Fruit fly (Drosophila melanogaster) whole organism, embryonic: ENCODE results near the gene kibra.
A peak's percentile ranks its signal among the peaks of the same experiment; 100 is the strongest.

Source experiments
- Adf1 ChIP-seq: fragments of 200-800 bp; sonication (Bioruptor generic); IDR thresholded peaks from 2 replicates; pipeline ENCODE4 v1.3.6; 2022; ENCODE audit warnings: missing biosample characterization, missing genetic modification characterization
- Asciz ChIP-seq: fragments of 200-800 bp; sonication (Bioruptor generic); optimal IDR thresholded peaks from 2 replicates; lab custom pipeline; 2017; ENCODE audit warnings: missing biosample characterization, mild to moderate bottlenecking, missing genetic modification characterization, missing genetic modification reagents
- CG11504 ChIP-seq: fragments of 200-800 bp; sonication (Bioruptor generic); optimal IDR thresholded peaks from 3 replicates; lab custom pipeline; 2019; ENCODE audit warnings: missing biosample characterization, mild to moderate bottlenecking, missing genetic modification characterization, moderate library complexity
- CG12071 ChIP-seq: fragments of 200-800 bp; sonication (Bioruptor generic); optimal IDR thresholded peaks from 3 replicates; lab custom pipeline; 2018; ENCODE audit warnings: missing biosample characterization, mild to moderate bottlenecking, missing genetic modification characterization
- CG12769 ChIP-seq: fragments of 200-800 bp; sonication (Bioruptor generic); optimal IDR thresholded peaks from 2 replicates; lab custom pipeline; 2019; ENCODE audit warnings: missing biosample characterization, mild to moderate bottlenecking, missing genetic modification characterization, moderate library complexity
- CG13775 ChIP-seq: fragments of 200-800 bp; sonication (Bioruptor generic); optimal IDR thresholded peaks from 3 replicates; lab custom pipeline; 2017; ENCODE audit warnings: missing biosample characterization, mild to moderate bottlenecking, missing genetic modification characterization
- CG1529 ChIP-seq: fragments of 200-800 bp; sonication (Bioruptor generic); optimal IDR thresholded peaks from 3 replicates; lab custom pipeline; 2018; ENCODE audit warnings: missing biosample characterization, missing genetic modification characterization
- CG15601 ChIP-seq: fragments of 200-800 bp; sonication (Bioruptor generic); optimal IDR thresholded peaks from 3 replicates; lab custom pipeline; 2019; ENCODE audit warnings: missing biosample characterization, mild to moderate bottlenecking, missing genetic modification characterization, moderate library complexity
- CG1647 ChIP-seq: fragments of 200-800 bp; sonication (Bioruptor generic); optimal IDR thresholded peaks from 3 replicates; lab custom pipeline; 2016; ENCODE audit warnings: missing biosample characterization, missing genetic modification characterization
- CG17359 ChIP-seq: fragments of 200-800 bp; sonication (Bioruptor generic); optimal IDR thresholded peaks from 3 replicates; lab custom pipeline; 2018; ENCODE audit warnings: missing biosample characterization, mild to moderate bottlenecking, missing genetic modification characterization, moderate library complexity
- CG32532 ChIP-seq: fragments of 200-800 bp; sonication (Bioruptor generic); IDR thresholded peaks from 2 replicates; pipeline ENCODE4 v1.3.6; 2022; ENCODE audit warnings: missing biosample characterization, missing genetic modification characterization
- CG4282 ChIP-seq: fragments of 200-800 bp; sonication (Bioruptor generic); optimal IDR thresholded peaks from 2 replicates; lab custom pipeline; 2016; ENCODE audit warnings: missing biosample characterization, missing genetic modification characterization
- CG4404 ChIP-seq: fragments of 200-800 bp; sonication (Bioruptor generic); IDR thresholded peaks from 2 replicates; pipeline ENCODE4 v1.3.6; 2022; ENCODE audit warnings: missing biosample characterization, missing genetic modification characterization
- CG4730 ChIP-seq: fragments of 200-800 bp; sonication (Bioruptor generic); IDR thresholded peaks from 2 replicates; pipeline ENCODE4 v1.3.6; 2022; ENCODE audit warnings: missing biosample characterization, missing genetic modification characterization
- CG6254 ChIP-seq: fragments of 200-800 bp; sonication (Bioruptor generic); optimal IDR thresholded peaks from 3 replicates; lab custom pipeline; 2017; ENCODE audit warnings: mild to moderate bottlenecking, missing biosample characterization, missing genetic modification reagents, missing genetic modification characterization
- CG6683 ChIP-seq: fragments of 200-800 bp; sonication (Bioruptor generic); optimal IDR thresholded peaks from 2 replicates; lab custom pipeline; 2017; ENCODE audit warnings: missing biosample characterization, mild to moderate bottlenecking, missing genetic modification characterization, missing genetic modification reagents
- CG6765 ChIP-seq: fragments of 200-800 bp; sonication (Bioruptor generic); optimal IDR thresholded peaks from 3 replicates; lab custom pipeline; 2017; ENCODE audit warnings: missing biosample characterization, mild to moderate bottlenecking, missing genetic modification characterization
- CG7745 ChIP-seq: fragments of 200-800 bp; sonication (Bioruptor generic); optimal IDR thresholded peaks from 2 replicates; lab custom pipeline; 2018; ENCODE audit warnings: missing biosample characterization, mild to moderate bottlenecking, missing genetic modification characterization, moderate library complexity
- CG7928 ChIP-seq: fragments of 200-800 bp; sonication (Bioruptor generic); optimal IDR thresholded peaks from 2 replicates; lab custom pipeline; 2017; ENCODE audit warnings: missing biosample characterization, mild to moderate bottlenecking, missing genetic modification characterization
- CG9932 ChIP-seq: fragments of 200-800 bp; sonication (Bioruptor generic); IDR thresholded peaks from 2 replicates; pipeline ENCODE4 v1.3.6; 2022; ENCODE audit warnings: missing biosample characterization, missing genetic modification characterization
- CTCF ChIP-seq: fragments of 200-800 bp; sonication (Bioruptor generic); optimal IDR thresholded peaks from 2 replicates; lab custom pipeline; 2017; ENCODE audit warnings: missing biosample characterization, mild to moderate bottlenecking, missing genetic modification characterization, moderate library complexity
- Dad ChIP-seq: fragments of 200-800 bp; sonication (Bioruptor generic); optimal IDR thresholded peaks from 3 replicates; lab custom pipeline; 2016; ENCODE audit warnings: missing biosample characterization, missing genetic modification characterization
- Dref ChIP-seq: fragments of 200-800 bp; sonication (Bioruptor generic); IDR thresholded peaks from 2 replicates; pipeline ENCODE4 v1.3.6; 2022; ENCODE audit warnings: missing biosample characterization, missing genetic modification characterization
- ERR ChIP-seq: fragments of 200-800 bp; sonication (Bioruptor generic); optimal IDR thresholded peaks from 2 replicates; lab custom pipeline; 2016; ENCODE audit warnings: missing biosample characterization, missing genetic modification characterization
- Eip74EF ChIP-seq, 2 experiments: fragments of 200-800 bp in 1 of 2; fragments of >200 bp in 1 of 2; sonication (Bioruptor generic) in 1 of 2; optimal IDR thresholded peaks; 2 replicates each; lab custom pipeline; 2017 to 2019; ENCODE audit warnings: missing biosample characterization in 2 of 2, missing genetic modification characterization in 2 of 2, mild to moderate bottlenecking in 1 of 2, moderate library complexity in 1 of 2
- Fer1 ChIP-seq: fragments of 200-800 bp; sonication (Bioruptor generic); optimal IDR thresholded peaks from 2 replicates; lab custom pipeline; 2017; ENCODE audit warnings: missing biosample characterization, mild to moderate bottlenecking, missing genetic modification characterization
- Gug ChIP-seq: fragments of 200-800 bp; sonication (Bioruptor generic); IDR thresholded peaks from 4 replicates; pipeline ENCODE4 v1.3.6; 2022; ENCODE audit warnings: missing biosample characterization, missing genetic modification characterization
- HLH3B ChIP-seq: fragments of 200-800 bp; sonication (Bioruptor generic); IDR thresholded peaks from 2 replicates; pipeline ENCODE4 v1.3.6; 2022; ENCODE audit warnings: missing biosample characterization, missing genetic modification characterization
- Hand ChIP-seq: fragments of 200-800 bp; sonication (Bioruptor generic); optimal IDR thresholded peaks from 2 replicates; lab custom pipeline; 2017; ENCODE audit warnings: mild to moderate bottlenecking, missing biosample characterization, missing genetic modification reagents, missing genetic modification characterization
- MTF-1 ChIP-seq: fragments of 200-800 bp; sonication (Bioruptor generic); optimal IDR thresholded peaks from 2 replicates; lab custom pipeline; 2018; ENCODE audit warnings: missing biosample characterization, mild to moderate bottlenecking, missing genetic modification characterization, borderline replicate concordance
- NFAT ChIP-seq: fragments of 200-800 bp; sonication (Bioruptor generic); IDR thresholded peaks from 2 replicates; pipeline ENCODE4 v1.3.6; 2022; ENCODE audit warnings: missing biosample characterization, missing genetic modification characterization
- Vsx1 ChIP-seq: fragments of 200-800 bp; sonication (Bioruptor generic); optimal IDR thresholded peaks from 2 replicates; lab custom pipeline; 2017; ENCODE audit warnings: missing biosample characterization, mild to moderate bottlenecking, missing genetic modification characterization, missing genetic modification reagents
- bcd ChIP-seq: fragments of 200-800 bp; sonication (Bioruptor generic); optimal IDR thresholded peaks from 2 replicates; lab custom pipeline; 2017; ENCODE audit warnings: missing biosample characterization, mild to moderate bottlenecking, missing genetic modification characterization
- bsh ChIP-seq, 2 experiments: fragments of 200-800 bp; sonication (Bioruptor generic); optimal IDR thresholded peaks; 2 replicates each; lab custom pipeline; 2017 to 2018; ENCODE audit warnings: mild to moderate bottlenecking in 2 of 2, missing biosample characterization in 2 of 2, missing genetic modification characterization in 2 of 2, moderate library complexity in 1 of 2
- chinmo ChIP-seq: fragments of 200-800 bp; sonication (Bioruptor generic); IDR thresholded peaks from 4 replicates; pipeline ENCODE4 v1.3.6; 2022; ENCODE audit warnings: missing biosample characterization, missing genetic modification characterization; ENCODE audit not compliant: partially characterized antibody
- crc ChIP-seq: fragments of 200-800 bp; sonication (Bioruptor generic); optimal IDR thresholded peaks from 2 replicates; lab custom pipeline; 2016; ENCODE audit warnings: missing biosample characterization, missing genetic modification characterization
- cwo ChIP-seq: fragments of 200-800 bp; sonication (Bioruptor generic); optimal IDR thresholded peaks from 3 replicates; lab custom pipeline; 2017; ENCODE audit warnings: missing biosample characterization, missing genetic modification characterization, mild to moderate bottlenecking, moderate library complexity, missing genetic modification reagents
- fd3F ChIP-seq: fragments of 200-800 bp; sonication (Bioruptor generic); optimal IDR thresholded peaks from 2 replicates; lab custom pipeline; 2018; ENCODE audit warnings: missing biosample characterization, mild to moderate bottlenecking, missing genetic modification characterization, moderate library complexity
- gcm ChIP-seq: fragments of 200-800 bp; sonication (Bioruptor generic); optimal IDR thresholded peaks from 2 replicates; lab custom pipeline; 2019; ENCODE audit warnings: missing biosample characterization, mild to moderate bottlenecking, missing genetic modification characterization, moderate library complexity
- her ChIP-seq: fragments of 200-800 bp; sonication (Bioruptor generic); optimal IDR thresholded peaks from 2 replicates; lab custom pipeline; 2016; ENCODE audit warnings: missing biosample characterization, missing genetic modification characterization
- jigr1 ChIP-seq: fragments of 200-800 bp; sonication (Bioruptor generic); IDR thresholded peaks from 3 replicates; pipeline ENCODE4 v1.3.6; 2022; ENCODE audit warnings: missing biosample characterization, missing genetic modification characterization
- odd ChIP-seq: fragments of 200-800 bp; sonication (Bioruptor generic); optimal IDR thresholded peaks from 2 replicates; lab custom pipeline; 2017; ENCODE audit warnings: missing biosample characterization, mild to moderate bottlenecking, missing genetic modification characterization
- pnt ChIP-seq: fragments of 200-800 bp; sonication (Bioruptor generic); optimal IDR thresholded peaks from 3 replicates; lab custom pipeline; 2016; ENCODE audit warnings: missing biosample characterization, missing genetic modification characterization
- rib ChIP-seq: fragments of 200-800 bp; sonication (Bioruptor generic); IDR thresholded peaks from 2 replicates; pipeline ENCODE4 v1.3.6; 2022; ENCODE audit warnings: missing biosample characterization, missing genetic modification characterization
- schlank ChIP-seq: fragments of 200-800 bp; sonication (Bioruptor generic); optimal IDR thresholded peaks from 2 replicates; lab custom pipeline; 2018; ENCODE audit warnings: missing biosample characterization, mild to moderate bottlenecking, missing genetic modification characterization
- sd ChIP-seq: fragments of 200-800 bp; sonication (Bioruptor generic); optimal IDR thresholded peaks from 3 replicates; lab custom pipeline; 2018; ENCODE audit warnings: missing biosample characterization, mild to moderate bottlenecking, missing genetic modification characterization, moderate library complexity
- slp2 ChIP-seq: fragments of 200-800 bp; sonication (Bioruptor generic); optimal IDR thresholded peaks from 2 replicates; lab custom pipeline; 2016; ENCODE audit warnings: missing biosample characterization, missing genetic modification characterization
- tap ChIP-seq: fragments of 200-800 bp; optimal IDR thresholded peaks from 3 replicates; lab custom pipeline; 2019; ENCODE audit warnings: missing biosample characterization, mild to moderate bottlenecking, missing genetic modification characterization, moderate library complexity
- wdn ChIP-seq: fragments of 200-800 bp; sonication (Bioruptor generic); IDR thresholded peaks from 2 replicates; pipeline ENCODE4 v1.3.6; 2022; ENCODE audit warnings: missing biosample characterization, missing genetic modification characterization

kibra gene

DNA sequence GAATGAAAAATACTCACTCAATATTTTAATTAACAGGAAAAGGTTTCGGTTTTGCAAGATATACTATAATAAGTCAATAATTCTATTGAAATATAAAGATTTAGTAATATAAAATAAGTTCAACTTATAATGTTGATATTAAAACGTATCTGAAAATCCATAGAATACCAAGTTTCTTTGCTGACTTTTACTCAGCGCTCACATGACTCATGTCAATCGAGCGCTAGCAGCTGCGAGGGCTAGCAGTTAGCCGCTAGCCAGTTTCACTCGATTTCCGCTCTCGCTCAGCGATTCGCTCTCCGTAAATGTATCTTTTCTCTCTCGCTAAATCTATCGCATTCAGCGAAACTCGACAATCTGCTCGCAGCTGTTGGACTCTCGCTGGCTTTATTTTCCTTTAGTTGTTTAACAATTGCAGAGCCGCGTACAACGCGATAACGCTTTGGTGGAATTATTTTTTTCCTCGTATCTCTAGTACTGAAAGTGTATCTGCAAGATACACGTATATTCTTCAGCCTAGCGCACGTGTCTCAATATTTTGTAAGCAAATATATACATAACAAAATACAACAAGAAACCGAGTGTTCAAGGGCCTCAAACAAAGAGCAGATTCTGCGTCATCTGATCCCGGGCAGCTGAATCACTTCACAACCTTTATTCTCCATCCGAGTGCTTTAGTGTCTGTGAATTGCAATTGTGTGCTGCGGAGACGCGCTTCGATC, 25.2 kb upstream of the kibra start (continued):
- peak; percentile 5 for TF ChIP-seq crc
- TF ChIP-seq cwo (GFP tag; lab: Kevin White, UChicago), result peak; percentile 91
- TF ChIP-seq CG9932, result no peak
- peak; percentile 66 for TF ChIP-seq sd (tag; lab: Kevin White, UChicago)
- peak in 1 of 2 experiments; percentile 74 for TF ChIP-seq bsh (GFP tag; optimal IDR thresholded peaks at IDR 0.05; lab: Kevin White, UChicago)
- TF ChIP-seq MTF-1 (GFP tag; lab: Kevin White, UChicago), result peak; percentile 90
- no peak for TF ChIP-seq CG4730
- peak; percentile 58; the same call in 1 of the 2 replicates for TF ChIP-seq Adf1 (GFP tag; lab: Robert Waterston, UW)
- peak; percentile 45; the same call in 1 of the 2 replicates for TF ChIP-seq HLH3B
- TF ChIP-seq chinmo (GFP tag; lab: Robert Waterston, UW), result peak; percentile 92; the same call in 3 of the 4 replicates
- no peak for TF ChIP-seq wdn (GFP tag; lab: Robert Waterston, UW)
- TF ChIP-seq odd (GFP tag; lab: Kevin White, UChicago), result peak; percentile 83
- peak; percentile 54 for TF ChIP-seq bcd (GFP tag; lab: Kevin White, UChicago)
- TF ChIP-seq CG13775 (GFP tag; lab: Kevin White, UChicago), result peak; percentile 45
- TF ChIP-seq Asciz, result peak; percentile 85
- peak; percentile 91 for TF ChIP-seq Fer1 (GFP tag; lab: Kevin White, UChicago)
- peak; percentile 78 for TF ChIP-seq CG1529 (GFP tag; lab: Kevin White, UChicago)
- peak; percentile 69 for TF ChIP-seq her
- TF ChIP-seq Dad (GFP tag; lab: Kevin White, UChicago), result peak; percentile 34
- TF ChIP-seq CG6683 (GFP tag; lab: Kevin White, UChicago), result peak; percentile 68
- no peak for TF ChIP-seq Dref (GFP tag; lab: Robert Waterston, UW)
- peak; percentile 90 for TF ChIP-seq CG12071
- TF ChIP-seq CG7745 (tag; lab: Kevin White, UChicago), result peak; percentile 32
- peak; percentile 57 for TF ChIP-seq ERR (GFP tag; lab: Kevin White, UChicago)
- TF ChIP-seq gcm (GFP tag; lab: Kevin White, UChicago), result peak; percentile 81
- peak; percentile 36 for TF ChIP-seq CG6254 (GFP tag; lab: Kevin White, UChicago)
- TF ChIP-seq schlank, result peak; percentile 85
- TF ChIP-seq Eip74EF (GFP tag; optimal IDR thresholded peaks at IDR 0.05; lab: Kevin White, UChicago), result peak in 1 of 2 experiments; percentile 71
- no peak for TF ChIP-seq CG4282 (GFP tag; lab: Kevin White, UChicago)
- peak; percentile 55 for TF ChIP-seq CG32532 (GFP tag; lab: Robert Waterston, UW)
- TF ChIP-seq fd3F (GFP tag; lab: Kevin White, UChicago), result peak; percentile 72
- TF ChIP-seq CG17359 (tag; lab: Kevin White, UChicago), result peak; percentile 73
- peak; percentile 11 for TF ChIP-seq slp2 (GFP tag; lab: Kevin White, UChicago)
- peak; percentile 31 for TF ChIP-seq Hand (GFP tag; lab: Kevin White, UChicago)
- TF ChIP-seq CG4404 (GFP tag; lab: Robert Waterston, UW), result no peak
- TF ChIP-seq Gug (GFP tag; lab: Robert Waterston, UW), result no peak
- no peak for TF ChIP-seq jigr1 (GFP tag; lab: Robert Waterston, UW)
- TF ChIP-seq CG6765 (GFP tag; lab: Kevin White, UChicago), result peak; percentile 85
- peak; percentile 34; the same call in 1 of the 2 replicates for TF ChIP-seq rib (GFP tag; lab: Robert Waterston, UW)
- peak; percentile 69 for TF ChIP-seq CG11504 (tag; lab: Kevin White, UChicago)
- no peak for TF ChIP-seq NFAT (GFP tag; lab: Robert Waterston, UW)
- TF ChIP-seq CG7928 (GFP tag; lab: Kevin White, UChicago), result peak; percentile 46
- peak; percentile 89 for TF ChIP-seq CG12769
- peak; percentile 19 for TF ChIP-seq CG1647 (GFP tag; lab: Kevin White, UChicago)
- peak; percentile 83 for TF ChIP-seq CG15601 (tag; lab: Kevin White, UChicago)
- TF ChIP-seq tap (tag; lab: Kevin White, UChicago), result peak; percentile 60
- TF ChIP-seq CTCF (GFP tag; lab: Kevin White, UChicago), result peak; percentile 8
- peak; percentile 85 for TF ChIP-seq Vsx1 (GFP tag; lab: Kevin White, UChicago)
- no peak for TF ChIP-seq pnt (GFP tag; lab: Kevin White, UChicago)
